Worm (Caenorhabditis elegans): ENCODE data around the gene Y48E1C.2.

DNA sequence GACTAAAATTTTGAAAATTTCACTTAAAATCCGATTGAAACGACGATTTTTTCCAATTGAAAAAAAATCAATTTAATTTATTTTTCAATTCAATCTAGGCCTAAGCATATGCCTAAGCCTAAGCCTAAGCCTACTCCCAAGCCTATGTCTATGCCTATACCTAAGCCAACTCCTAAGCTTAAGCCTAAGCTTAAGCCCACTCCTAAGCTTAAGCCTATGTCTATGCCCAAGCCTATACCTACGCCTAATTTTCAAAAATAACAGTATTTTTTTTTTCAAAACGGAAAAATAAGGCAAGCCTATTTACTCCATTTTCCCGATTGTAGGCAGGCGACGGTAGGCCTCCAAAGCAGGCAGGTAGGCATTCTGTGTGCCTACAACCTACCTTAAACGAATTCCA, 20.0 kb downstream of the Y48E1C.2 start:
- TF ChIP-seq irx-1 (tag; optimal IDR thresholded peaks at IDR 0.05) (no peak), ceh-8 (GFP tag; optimal IDR thresholded peaks at IDR 0.05) (no peak), jun-1 (tag; optimal IDR thresholded peaks at IDR 0.05) (no peak)

Data from whole organism, L1 larva.